Worm (Caenorhabditis elegans): ENCODE measurements around the gene nas-17.

DNA sequence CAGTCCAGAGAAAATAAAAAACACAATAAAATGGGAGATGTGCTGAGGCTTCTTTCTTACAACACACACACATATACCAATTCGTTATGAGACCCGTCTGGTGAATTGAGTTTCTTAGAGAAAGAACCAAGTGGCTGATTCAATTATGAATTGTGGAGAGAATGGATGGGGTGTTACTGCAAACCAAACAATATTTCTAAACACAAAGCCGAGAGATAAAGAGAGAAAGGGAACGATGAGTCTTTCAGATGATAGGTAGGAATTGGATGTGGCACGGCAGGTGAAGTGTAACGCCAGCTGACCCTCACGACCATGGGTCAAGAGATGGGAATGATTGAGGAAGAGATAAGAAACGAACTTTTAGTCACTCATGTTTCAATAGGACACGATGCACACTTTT is 47.6 kb downstream of the nas-17 start, which contains the start of gene mig-17:
- TF ChIP-seq C38D4.7 (GFP tag; optimal IDR thresholded peaks at IDR 0.05) = no peak
- TF ChIP-seq ceh-30 (tag; optimal IDR thresholded peaks at IDR 0.05) = no peak
- TF ChIP-seq unc-3 (GFP tag; conservative IDR thresholded peaks at IDR 0.05) = no peak
- no peak for TF ChIP-seq unc-3 (tag; optimal IDR thresholded peaks at IDR 0.05)
- TF ChIP-seq nfya-1 (tag; optimal IDR thresholded peaks at IDR 0.05) = no peak
- TF ChIP-seq ceh-48 (tag; optimal IDR thresholded peaks at IDR 0.05) = no peak
- no peak for TF ChIP-seq ceh-19 (GFP tag; optimal IDR thresholded peaks at IDR 0.05)
- no peak for TF ChIP-seq hlh-15 (tag; optimal IDR thresholded peaks at IDR 0.05)
- no peak for TF ChIP-seq ceh-45 (GFP tag; IDR thresholded peaks at IDR 0.05)

Data from whole organism, late embryonic.